Worm (Caenorhabditis elegans) whole organism, late embryonic: Measurements from ENCODE around the gene farl-11.
A peak's percentile ranks its signal among the peaks of the same experiment; 100 is the strongest.

Experiments
- C08G9.2 ChIP-seq: sonication (generic microtip); optimal IDR thresholded peaks from 2 replicates; lab custom pipeline; 2016; ENCODE audit warnings: mild to moderate bottlenecking, missing genetic modification characterization, moderate library complexity, missing compliant biosample characterization
- F13H6.1 ChIP-seq: sonication (generic microtip); optimal IDR thresholded peaks from 2 replicates; lab custom pipeline; 2016; ENCODE audit warnings: missing genetic modification characterization, missing compliant biosample characterization
- K02D7.2 ChIP-seq: sonication (generic microtip); optimal IDR thresholded peaks from 2 replicates; lab custom pipeline; 2017; ENCODE audit warnings: mild to moderate bottlenecking, missing genetic modification characterization, missing compliant biosample characterization
- K09A11.1 ChIP-seq: sonication (generic microtip); optimal IDR thresholded peaks from 2 replicates; lab custom pipeline; 2017; ENCODE audit warnings: antibody characterized with exemption, mild to moderate bottlenecking, missing genetic modification characterization, missing compliant biosample characterization; ENCODE audit not compliant: insufficient read depth
- T23F11.4 ChIP-seq: fragments of 200-800 bp; sonication (Bioruptor generic); optimal IDR thresholded peaks from 2 replicates; lab custom pipeline; 2018; ENCODE audit warnings: mild to moderate bottlenecking, missing genetic modification characterization, missing compliant biosample characterization
- ahr-1 ChIP-seq: sonication (generic microtip); optimal IDR thresholded peaks from 2 replicates; lab custom pipeline; 2016; ENCODE audit warnings: missing genetic modification characterization, missing compliant biosample characterization
- ceh-14 ChIP-seq: sonication (generic microtip); optimal IDR thresholded peaks from 2 replicates; lab custom pipeline; 2016; ENCODE audit warnings: missing genotype, missing genetic modification characterization, missing compliant biosample characterization
- ceh-18 ChIP-seq: sonication (generic microtip); optimal IDR thresholded peaks from 2 replicates; lab custom pipeline; 2016; ENCODE audit warnings: missing genetic modification characterization, missing compliant biosample characterization
- ceh-19 ChIP-seq: fragments of 200-800 bp; sonication (Bioruptor generic); optimal IDR thresholded peaks from 2 replicates; lab custom pipeline; 2018; ENCODE audit warnings: mild to moderate bottlenecking, missing genetic modification characterization, missing compliant biosample characterization
- ceh-2 ChIP-seq: sonication (generic microtip); optimal IDR thresholded peaks from 2 replicates; lab custom pipeline; 2016; ENCODE audit warnings: missing genotype, missing genetic modification characterization, missing compliant biosample characterization
- ceh-22 ChIP-seq: sonication (generic microtip); optimal IDR thresholded peaks from 2 replicates; lab custom pipeline; 2017; ENCODE audit warnings: missing biosample characterization, missing genetic modification characterization
- ceh-24 ChIP-seq: sonication (generic microtip); optimal IDR thresholded peaks from 2 replicates; lab custom pipeline; 2016; ENCODE audit warnings: mild to moderate bottlenecking, missing genetic modification characterization, missing compliant biosample characterization
- ceh-30 ChIP-seq: fragments of 150-350 bp; optimal IDR thresholded peaks from 2 replicates; lab custom pipeline; 2014; ENCODE audit warnings: missing biosample characterization, missing genetic modification characterization
- ceh-31 ChIP-seq: sonication (generic microtip); optimal IDR thresholded peaks from 2 replicates; lab custom pipeline; 2016; ENCODE audit warnings: missing genetic modification characterization, missing compliant biosample characterization
- ceh-45 ChIP-seq: fragments of 200-800 bp; sonication (Bioruptor generic); IDR thresholded peaks from 2 replicates; pipeline ENCODE4 v1.3.6; 2022; ENCODE audit warnings: missing genetic modification reagents, missing genetic modification characterization, missing compliant biosample characterization
- ceh-6 ChIP-seq: fragments of 200-800 bp; sonication (Bioruptor generic); optimal IDR thresholded peaks from 2 replicates; lab custom pipeline; 2018; ENCODE audit warnings: mild to moderate bottlenecking, missing genetic modification characterization, missing compliant biosample characterization
- ceh-9 ChIP-seq: sonication (generic microtip); optimal IDR thresholded peaks from 2 replicates; lab custom pipeline; 2016; ENCODE audit warnings: mild to moderate bottlenecking, missing genetic modification characterization, inconsistent platforms, missing compliant biosample characterization
- che-1 ChIP-seq: sonication (generic microtip); optimal IDR thresholded peaks from 2 replicates; lab custom pipeline; 2016; ENCODE audit warnings: mild to moderate bottlenecking, missing genetic modification characterization, missing compliant biosample characterization
- dve-1 ChIP-seq: sonication (generic microtip); optimal IDR thresholded peaks from 2 replicates; lab custom pipeline; 2017; ENCODE audit warnings: antibody characterized with exemption, mild to moderate bottlenecking, missing genetic modification characterization, missing compliant biosample characterization
- elt-2 ChIP-seq: sonication (generic microtip); optimal IDR thresholded peaks from 2 replicates; lab custom pipeline; 2016; ENCODE audit warnings: missing genetic modification reagents, missing genetic modification characterization, missing compliant biosample characterization
- elt-4 ChIP-seq: sonication (generic microtip); optimal IDR thresholded peaks from 2 replicates; lab custom pipeline; 2016; ENCODE audit warnings: missing genetic modification characterization, missing compliant biosample characterization
- ets-4 ChIP-seq: sonication (generic microtip); optimal IDR thresholded peaks from 2 replicates; lab custom pipeline; 2016; ENCODE audit warnings: missing genetic modification characterization, missing compliant biosample characterization
- eyg-1 ChIP-seq: sonication (generic microtip); optimal IDR thresholded peaks from 2 replicates; lab custom pipeline; 2016; ENCODE audit warnings: missing genotype, missing genetic modification characterization, missing compliant biosample characterization
- fax-1 ChIP-seq: sonication (generic microtip); optimal IDR thresholded peaks from 2 replicates; lab custom pipeline; 2016; ENCODE audit warnings: missing genotype, missing genetic modification characterization, missing compliant biosample characterization
- fkh-10 ChIP-seq: fragments of 150-350 bp; optimal IDR thresholded peaks from 2 replicates; lab custom pipeline; 2014; ENCODE audit warnings: missing biosample characterization, missing genetic modification reagents, missing genetic modification characterization
- gmeb-2 ChIP-seq: sonication (generic microtip); optimal IDR thresholded peaks from 2 replicates; lab custom pipeline; 2016; ENCODE audit warnings: missing genetic modification characterization, inconsistent platforms, missing compliant biosample characterization
- hlh-15 ChIP-seq: sonication (generic microtip); optimal IDR thresholded peaks from 2 replicates; lab custom pipeline; 2016; ENCODE audit warnings: missing genetic modification characterization, missing compliant biosample characterization
- hlh-30 ChIP-seq: sonication (generic microtip); optimal IDR thresholded peaks from 2 replicates; lab custom pipeline; 2017; ENCODE audit warnings: antibody characterized with exemption, missing genetic modification characterization, missing compliant biosample characterization; ENCODE audit not compliant: insufficient read depth
- hlh-8 ChIP-seq: sonication (generic microtip); optimal IDR thresholded peaks from 2 replicates; lab custom pipeline; 2016; ENCODE audit warnings: missing genotype, missing genetic modification characterization, missing compliant biosample characterization
- lin-11 ChIP-seq: fragments of 200-800 bp; sonication (Bioruptor generic); optimal IDR thresholded peaks from 2 replicates; lab custom pipeline; 2018; ENCODE audit warnings: mild to moderate bottlenecking, missing genetic modification characterization, missing compliant biosample characterization
- madf-2 ChIP-seq: sonication (generic microtip); optimal IDR thresholded peaks from 2 replicates; lab custom pipeline; 2017; ENCODE audit warnings: missing genetic modification characterization, missing compliant biosample characterization
- mec-3 ChIP-seq: sonication (generic microtip); optimal IDR thresholded peaks from 2 replicates; lab custom pipeline; 2016; ENCODE audit warnings: borderline replicate concordance, missing genetic modification characterization, missing compliant biosample characterization
- nfya-1 ChIP-seq: sonication (generic microtip); optimal IDR thresholded peaks from 2 replicates; lab custom pipeline; 2017; ENCODE audit warnings: missing genetic modification characterization, mild to moderate bottlenecking, missing compliant biosample characterization, antibody characterized with exemption, moderate library complexity
- nhr-232 ChIP-seq: sonication (generic microtip); optimal IDR thresholded peaks from 2 replicates; lab custom pipeline; 2016; ENCODE audit warnings: missing genetic modification characterization, missing compliant biosample characterization
- npax-4 ChIP-seq: sonication (generic microtip); optimal IDR thresholded peaks from 2 replicates; lab custom pipeline; 2016; ENCODE audit warnings: missing genetic modification characterization, missing compliant biosample characterization
- odd-2 ChIP-seq: sonication (generic microtip); optimal IDR thresholded peaks from 2 replicates; lab custom pipeline; 2017; ENCODE audit warnings: antibody characterized with exemption, mild to moderate bottlenecking, missing genetic modification characterization, missing compliant biosample characterization
- pax-1 ChIP-seq: fragments of 150-350 bp; optimal IDR thresholded peaks from 2 replicates; lab custom pipeline; 2014; ENCODE audit warnings: missing biosample characterization, missing genetic modification characterization
- pha-2 ChIP-seq: sonication (generic microtip); optimal IDR thresholded peaks from 2 replicates; lab custom pipeline; 2017; ENCODE audit warnings: mild to moderate bottlenecking, missing genetic modification characterization, missing compliant biosample characterization
- pha-4 ChIP-seq: fragments of 150-350 bp; optimal IDR thresholded peaks from 2 replicates; lab custom pipeline; 2018; ENCODE audit warnings: missing biosample characterization, missing genetic modification reagents, missing genetic modification characterization
- pqm-1 ChIP-seq: sonication (generic microtip); optimal IDR thresholded peaks from 2 replicates; lab custom pipeline; 2016; ENCODE audit warnings: missing genetic modification characterization, missing compliant biosample characterization
- ref-2 ChIP-seq: sonication (generic microtip); optimal IDR thresholded peaks from 2 replicates; lab custom pipeline; 2016; ENCODE audit warnings: missing genetic modification characterization, missing compliant biosample characterization
- rnt-1 ChIP-seq: sonication (generic microtip); optimal IDR thresholded peaks from 2 replicates; lab custom pipeline; 2016; ENCODE audit warnings: missing genetic modification characterization, missing compliant biosample characterization
- sdc-2 ChIP-seq: sonication (generic microtip); optimal IDR thresholded peaks from 2 replicates; lab custom pipeline; 2016; ENCODE audit warnings: missing genotype, missing genetic modification characterization, missing compliant biosample characterization
- sox-2 ChIP-seq: fragments of 200-800 bp; sonication (Bioruptor generic); IDR thresholded peaks from 2 replicates; pipeline ENCODE4 v1.3.6; 2022; ENCODE audit warnings: missing genetic modification reagents, missing genetic modification characterization, missing compliant biosample characterization
- sox-4 ChIP-seq: sonication (generic microtip); optimal IDR thresholded peaks from 2 replicates; lab custom pipeline; 2017; ENCODE audit warnings: mild to moderate bottlenecking, missing genetic modification characterization, inconsistent platforms, missing compliant biosample characterization
- syd-9 ChIP-seq: sonication (generic microtip); optimal IDR thresholded peaks from 2 replicates; lab custom pipeline; 2016; ENCODE audit warnings: mild to moderate bottlenecking, missing genetic modification characterization, moderate library complexity, missing compliant biosample characterization
- tbx-2 ChIP-seq: sonication (generic microtip); optimal IDR thresholded peaks from 2 replicates; lab custom pipeline; 2016; ENCODE audit warnings: missing genetic modification characterization, missing compliant biosample characterization
- tbx-7 ChIP-seq: sonication (generic microtip); optimal IDR thresholded peaks from 2 replicates; lab custom pipeline; 2016; ENCODE audit warnings: missing genotype, missing genetic modification characterization, missing compliant biosample characterization
- unc-3 ChIP-seq, 2 experiments: fragments of 200-800 bp in 1 of 2; sonication (Bioruptor generic) in 1 of 2; sonication (generic microtip) in 1 of 2; conservative IDR thresholded peaks in 1 of 2; optimal IDR thresholded peaks in 1 of 2; 2 replicates each; pipeline versions ENCODE4 v1.3.6 to Lab custom; 2016 to 2022; ENCODE audit warnings: missing compliant biosample characterization in 2 of 2, missing genetic modification characterization in 2 of 2, missing genetic modification reagents in 1 of 2
- zip-5 ChIP-seq: sonication (generic microtip); optimal IDR thresholded peaks from 2 replicates; lab custom pipeline; 2016; ENCODE audit warnings: missing genetic modification characterization, missing compliant biosample characterization

Gene farl-11

DNA sequence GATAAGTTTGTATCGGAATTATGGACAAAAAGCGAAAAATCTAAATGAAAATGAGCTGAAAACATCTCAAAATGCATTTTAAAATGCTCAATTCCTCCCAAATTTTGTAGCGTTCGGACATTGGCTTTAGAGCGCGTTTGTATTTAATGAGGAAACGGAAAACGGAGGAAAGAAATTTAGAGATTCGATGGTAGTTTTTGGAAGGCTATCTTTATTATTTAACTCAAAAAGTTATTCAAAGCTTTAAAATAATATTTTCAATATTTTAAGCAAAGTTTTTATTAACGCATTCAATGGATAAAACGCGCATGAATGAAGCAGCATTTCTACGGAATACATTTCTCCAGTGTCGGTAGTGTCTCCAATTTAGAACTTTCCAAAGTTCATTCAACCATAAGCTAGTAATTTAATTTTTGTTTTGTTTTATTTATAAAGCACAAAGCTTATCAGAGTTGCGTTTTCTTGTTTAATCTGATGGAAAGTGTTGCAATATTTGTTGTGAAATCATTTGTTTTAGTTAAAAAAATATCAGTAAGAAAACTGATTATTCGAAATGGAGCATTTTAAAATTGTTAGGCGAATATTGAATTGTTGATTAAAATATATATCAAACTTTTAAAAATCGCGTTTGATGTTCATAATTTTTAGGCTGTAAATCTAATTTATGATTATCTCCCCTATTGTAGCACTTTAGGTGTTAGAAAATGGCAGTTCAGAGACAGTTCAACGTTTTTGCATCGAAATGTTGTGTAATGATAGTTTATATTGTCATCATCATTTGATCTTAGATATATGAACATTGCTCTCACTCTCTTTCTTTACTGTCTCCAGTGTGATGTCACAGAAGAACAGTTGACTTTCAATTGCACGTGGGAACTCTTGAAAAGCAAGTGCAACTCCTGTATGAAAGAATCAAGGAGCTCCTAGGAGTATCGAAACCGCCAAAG is 32.0 kb downstream of the farl-11 start:
- TF ChIP-seq madf-2 (tag; lab: Kevin White, UChicago) (no peak), ceh-19 (GFP tag; lab: Kevin White, UChicago) (no peak), mec-3 (tag; lab: Kevin White, UChicago) (no peak), sdc-2 (tag; lab: Kevin White, UChicago) (no peak), hlh-8 (tag; lab: Kevin White, UChicago) (peak; percentile 59), ceh-30 (no peak), ceh-14 (tag; lab: Kevin White, UChicago) (peak; percentile 65), unc-3 (GFP tag; conservative IDR thresholded peaks at IDR 0.05; lab: Robert Waterston, UW) (no peak), unc-3 (tag; optimal IDR thresholded peaks at IDR 0.05; lab: Kevin White, UChicago) (no peak), elt-2 (tag; lab: Kevin White, UChicago) (peak; percentile 82), zip-5 (tag; lab: Kevin White, UChicago) (peak; percentile 89), ceh-2 (tag; lab: Kevin White, UChicago) (peak; percentile 84), rnt-1 (tag; lab: Kevin White, UChicago) (peak; percentile 82), nfya-1 (peak; percentile 39), ceh-6 (GFP tag; lab: Kevin White, UChicago) (no peak), pqm-1 (no peak), C08G9.2 (tag; lab: Kevin White, UChicago) (peak; percentile 87), syd-9 (tag; lab: Kevin White, UChicago) (peak; percentile 51), hlh-30 (no peak), elt-4 (tag; lab: Kevin White, UChicago) (no peak), pha-2 (no peak), fax-1 (tag; lab: Kevin White, UChicago) (peak; percentile 83), ets-4 (tag; lab: Kevin White, UChicago) (peak; percentile 84), npax-4 (tag; lab: Kevin White, UChicago) (no peak), ceh-18 (tag; lab: Kevin White, UChicago) (peak; percentile 51), ahr-1 (peak; percentile 69), ceh-22 (tag; lab: Kevin White, UChicago) (no peak), ceh-24 (no peak), pha-4 (tag; lab: Kevin White, UChicago) (no peak), eyg-1 (no peak), lin-11 (tag; lab: Kevin White, UChicago) (no peak), hlh-15 (tag; lab: Kevin White, UChicago) (peak; percentile 17), ceh-31 (tag; lab: Kevin White, UChicago) (peak; percentile 97), odd-2 (no peak), tbx-7 (tag; lab: Kevin White, UChicago) (peak; percentile 81), T23F11.4 (GFP tag; lab: Kevin White, UChicago) (no peak), nhr-232 (tag; lab: Kevin White, UChicago) (no peak), sox-4 (tag; lab: Kevin White, UChicago) (no peak), K02D7.2 (tag; lab: Kevin White, UChicago) (no peak), ceh-9 (tag; lab: Kevin White, UChicago) (no peak), che-1 (tag; lab: Kevin White, UChicago) (no peak), K09A11.1 (tag; lab: Kevin White, UChicago) (no peak), ref-2 (tag; lab: Kevin White, UChicago) (peak; percentile 68), sox-2 (GFP tag; lab: Robert Waterston, UW) (no peak), ceh-45 (GFP tag; lab: Robert Waterston, UW) (no peak), fkh-10 (GFP tag; lab: Kevin White, UChicago) (no peak), tbx-2 (tag; lab: Kevin White, UChicago) (peak; percentile 76), F13H6.1 (tag; lab: Kevin White, UChicago) (peak; percentile 61), pax-1 (tag; lab: Kevin White, UChicago) (no peak), dve-1 (tag; lab: Kevin White, UChicago) (no peak), gmeb-2 (no peak)
